Comparison of ENCODE assay signal across 1 fruit fly cellular context in the genomic region with DNA sequence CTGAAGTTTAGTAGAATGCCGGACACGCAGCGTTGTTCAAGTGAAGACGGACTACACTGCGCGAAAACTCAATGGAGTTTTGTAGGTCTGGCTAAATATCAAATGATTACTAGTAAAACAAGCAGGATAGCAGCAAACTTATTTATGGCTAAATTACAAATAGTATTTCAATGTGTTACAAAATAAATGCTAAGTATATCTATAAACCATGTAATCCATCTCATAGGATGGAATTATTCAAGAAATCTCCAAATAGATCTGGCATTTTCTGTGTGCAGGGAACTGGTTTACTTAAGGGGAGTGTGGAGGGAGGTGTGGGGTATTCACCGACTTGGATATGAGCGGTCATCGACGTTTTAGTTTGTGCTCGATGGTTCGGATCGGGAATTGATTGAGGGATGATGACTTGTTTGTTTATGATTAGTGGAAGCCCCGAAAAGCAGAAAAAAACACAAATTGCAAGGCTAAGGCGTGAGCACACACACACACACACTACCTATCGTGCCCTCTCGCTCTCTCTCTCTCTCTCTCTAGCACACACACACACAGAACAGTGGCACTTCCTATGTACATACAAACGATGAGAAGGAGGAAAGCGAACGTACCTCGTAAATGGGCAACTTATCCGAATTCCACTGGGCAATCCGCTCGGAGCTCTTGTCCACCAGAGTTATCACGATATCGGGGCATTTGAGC.
A peak's percentile ranks its signal among the peaks of the same experiment; 100 is the strongest.
TF ChIP-seq lines count a peak whose summit lies in the region.

No protein-coding gene starts in this region.

TF ChIP-seq in whole organism, embryonic, 481 proteins besides CTCF, POLR2A, EP300 and RAD21 (continued from another document and continues in another):
- TF ChIP-seq run (tag; optimal IDR thresholded peaks at IDR 0.05; lab: Kevin White, UChicago) (peak; percentile 71), trh (GFP tag; optimal IDR thresholded peaks at IDR 0.05; lab: Kevin White, UChicago) (peak; percentile 78), CG34376 (GFP tag; optimal IDR thresholded peaks at IDR 0.05; lab: Kevin White, UChicago) (no peak), CG34224 (GFP tag; IDR thresholded peaks at IDR 0.05; lab: Robert Waterston, UW; ENCODE audit: partially characterized antibody) (peak; percentile 11; the same call in 1 of the 3 replicates), Stat92E (GFP tag; optimal IDR thresholded peaks at IDR 0.05; lab: Kevin White, UChicago) (peak in 1 of 3 experiments; percentile 25), amos (GFP tag; IDR thresholded peaks at IDR 0.05; lab: Robert Waterston, UW; ENCODE audit: partially characterized antibody) (no peak), salm (tag; optimal IDR thresholded peaks at IDR 0.05; lab: Kevin White, UChicago) (peak; percentile 46), Fer1 (GFP tag; optimal IDR thresholded peaks at IDR 0.05; lab: Kevin White, UChicago) (peak; percentile 78), Sox102F (GFP tag; optimal IDR thresholded peaks at IDR 0.05; lab: Kevin White, UChicago) (peak; percentile 82), CG33213 (GFP tag; optimal IDR thresholded peaks at IDR 0.05; lab: Kevin White, UChicago) (peak; percentile 68), klu (GFP tag; IDR thresholded peaks at IDR 0.05; lab: Robert Waterston, UW) (peak; percentile 39; the same call in 1 of the 2 replicates), mam (GFP tag; optimal IDR thresholded peaks at IDR 0.05; lab: Kevin White, UChicago) (peak; percentile 79), CG11723 (GFP tag; optimal IDR thresholded peaks at IDR 0.05; lab: Kevin White, UChicago) (peak; percentile 79), CG2120 (GFP tag; optimal IDR thresholded peaks at IDR 0.05; lab: Kevin White, UChicago) (peak; percentile 82), Oli (tag; optimal IDR thresholded peaks at IDR 0.05; lab: Kevin White, UChicago) (peak; percentile 84), Awh (GFP tag; IDR thresholded peaks at IDR 0.05; lab: Robert Waterston, UW) (peak; percentile 65; the same call in 1 of the 2 replicates), exex (tag; optimal IDR thresholded peaks at IDR 0.05; lab: Kevin White, UChicago) (no peak), CG7372 (GFP tag; IDR thresholded peaks at IDR 0.05; lab: Robert Waterston, UW) (peak; percentile 75), Atf6 (GFP tag; IDR thresholded peaks at IDR 0.05; lab: Robert Waterston, UW) (peak; percentile 76), Dad (GFP tag; optimal IDR thresholded peaks at IDR 0.05; lab: Kevin White, UChicago) (peak; percentile 22), rib (GFP tag; IDR thresholded peaks at IDR 0.05; lab: Robert Waterston, UW) (no peak), CG4328 (GFP tag; optimal IDR thresholded peaks at IDR 0.05; lab: Kevin White, UChicago) (no peak), CG14710 (tag; optimal IDR thresholded peaks at IDR 0.05; lab: Kevin White, UChicago) (peak; percentile 80), lola (GFP tag; optimal IDR thresholded peaks at IDR 0.05; lab: Kevin White, UChicago) (peak in 1 of 3 experiments; percentile 88), pan (optimal IDR thresholded peaks at IDR 0.05; lab: Kevin White, UChicago) (no peak), pan (GFP tag; optimal IDR thresholded peaks at IDR 0.05 in 1 of 2, IDR thresholded peaks at IDR 0.05 in 1 of 2) (peak in 1 of 2 experiments; percentile 72), pita (GFP tag; optimal IDR thresholded peaks at IDR 0.05; lab: Kevin White, UChicago) (no peak), Side (GFP tag; optimal IDR thresholded peaks at IDR 0.05; lab: Kevin White, UChicago) (peak; percentile 79), Chrac-16 (GFP tag; optimal IDR thresholded peaks at IDR 0.05; lab: Kevin White, UChicago) (peak; percentile 87), CG10366 (GFP tag; IDR thresholded peaks at IDR 0.05; lab: Robert Waterston, UW) (peak; percentile 67), sug (tag; optimal IDR thresholded peaks at IDR 0.05; lab: Kevin White, UChicago) (no peak), Hsf (GFP tag; optimal IDR thresholded peaks at IDR 0.05; lab: Kevin White, UChicago) (peak; percentile 87), Sry-β (GFP tag; optimal IDR thresholded peaks at IDR 0.05; lab: Kevin White, UChicago) (peak; percentile 34), CG8765 (GFP tag; IDR thresholded peaks at IDR 0.05; lab: Robert Waterston, UW) (no peak), Oaz (GFP tag; IDR thresholded peaks at IDR 0.05; lab: Robert Waterston, UW) (peak; percentile 47; the same call in 1 of the 2 replicates), CG16813 (GFP tag; IDR thresholded peaks at IDR 0.05; lab: Robert Waterston, UW; ENCODE audit: partially characterized antibody) (no peak), Sox100B (GFP tag; optimal IDR thresholded peaks at IDR 0.05; lab: Kevin White, UChicago) (peak; percentile 74), CG12659 (GFP tag; optimal IDR thresholded peaks at IDR 0.05; lab: Kevin White, UChicago) (peak; percentile 76), CG11695 (GFP tag; IDR thresholded peaks at IDR 0.05; lab: Robert Waterston, UW) (peak; percentile 84), cato (GFP tag; optimal IDR thresholded peaks at IDR 0.05; lab: Kevin White, UChicago; ENCODE audit: borderline replicate concordance) (peak; percentile 66), Med (GFP tag; lab: Kevin White, UChicago) (peak; percentile 96), Taf1 (GFP tag; IDR thresholded peaks at IDR 0.05; lab: Robert Waterston, UW) (peak; percentile 40; the same call in 1 of the 2 replicates), luna (GFP tag; optimal IDR thresholded peaks at IDR 0.05; lab: Kevin White, UChicago) (no peak), Deaf1 (tag; optimal IDR thresholded peaks at IDR 0.05; lab: Kevin White, UChicago) (no peak), Optix (GFP tag; IDR thresholded peaks at IDR 0.05; lab: Robert Waterston, UW) (0 out of 3 replicates have a peak, but pooled peaks have one; percentile 46), CG12071 (GFP tag; optimal IDR thresholded peaks at IDR 0.05; lab: Kevin White, UChicago) (peak; percentile 73), Xrp1 (GFP tag; IDR thresholded peaks at IDR 0.05; lab: Robert Waterston, UW) (peak; percentile 91), CG4707 (GFP tag; optimal IDR thresholded peaks at IDR 0.05; lab: Kevin White, UChicago) (peak; percentile 56), CG4730 (GFP tag; IDR thresholded peaks at IDR 0.05; lab: Robert Waterston, UW) (peak; percentile 51; the same call in 1 of the 2 replicates), kni (GFP tag; optimal IDR thresholded peaks at IDR 0.05; lab: Kevin White, UChicago) (no peak), CG8388 (GFP tag; optimal IDR thresholded peaks at IDR 0.05; lab: Kevin White, UChicago) (peak; percentile 84), cad (GFP tag; optimal IDR thresholded peaks at IDR 0.05; lab: Kevin White, UChicago) (no peak), CG15696 (tag; optimal IDR thresholded peaks at IDR 0.05; lab: Kevin White, UChicago) (peak; percentile 52), CG10565 (GFP tag; optimal IDR thresholded peaks at IDR 0.05; lab: Kevin White, UChicago) (no peak), mld (GFP tag; IDR thresholded peaks at IDR 0.05; lab: Robert Waterston, UW; ENCODE audit: partially characterized antibody) (no peak), row (GFP tag; IDR thresholded peaks at IDR 0.05; lab: Robert Waterston, UW) (peak; percentile 90), Sry-δ (GFP tag; optimal IDR thresholded peaks at IDR 0.05; lab: Kevin White, UChicago) (peak; percentile 32), ham (GFP tag; IDR thresholded peaks at IDR 0.05; lab: Robert Waterston, UW) (no peak), sim (GFP tag; IDR thresholded peaks at IDR 0.05; lab: Robert Waterston, UW) (peak; percentile 27; the same call in 1 of the 2 replicates), Hand (GFP tag; optimal IDR thresholded peaks at IDR 0.05; lab: Kevin White, UChicago) (peak; percentile 27), CG14050 (GFP tag; IDR thresholded peaks at IDR 0.05; lab: Robert Waterston, UW) (peak; percentile 66; the same call in 2 of the 3 replicates), scrt (GFP tag; optimal IDR thresholded peaks at IDR 0.05; lab: Kevin White, UChicago) (peak; percentile 55), Ssrp (tag; optimal IDR thresholded peaks at IDR 0.05; lab: Kevin White, UChicago) (peak; percentile 83), Dfd (GFP tag; optimal IDR thresholded peaks at IDR 0.05; lab: Kevin White, UChicago) (no peak), fd3F (GFP tag; optimal IDR thresholded peaks at IDR 0.05; lab: Kevin White, UChicago) (peak; percentile 74), Nf-YC (tag; optimal IDR thresholded peaks at IDR 0.05; lab: Kevin White, UChicago) (no peak), CG2116 (GFP tag; optimal IDR thresholded peaks at IDR 0.05; lab: Kevin White, UChicago) (peak; percentile 21), wor (GFP tag; IDR thresholded peaks at IDR 0.05; lab: Robert Waterston, UW) (peak; percentile 50; the same call in 1 of the 2 replicates), Opbp (GFP tag; IDR thresholded peaks at IDR 0.05; lab: Robert Waterston, UW; ENCODE audit: partially characterized antibody) (no peak), CG17361 (GFP tag; IDR thresholded peaks at IDR 0.05; lab: Robert Waterston, UW) (peak; percentile 80), Usf (GFP tag; optimal IDR thresholded peaks at IDR 0.05; lab: Kevin White, UChicago) (peak; percentile 54), CG13894 (tag; optimal IDR thresholded peaks at IDR 0.05; lab: Kevin White, UChicago) (peak; percentile 8), CG1024 (GFP tag; IDR thresholded peaks at IDR 0.05; lab: Robert Waterston, UW) (0 out of 2 replicates have a peak, but pooled peaks have one; percentile 48), seq (GFP tag; IDR thresholded peaks at IDR 0.05; lab: Robert Waterston, UW) (peak; percentile 69), CG10979 (tag; optimal IDR thresholded peaks at IDR 0.05; lab: Kevin White, UChicago) (peak; percentile 88), ash1 (GFP tag; optimal IDR thresholded peaks at IDR 0.05; lab: Kevin White, UChicago) (no peak), CG13424 (tag; optimal IDR thresholded peaks at IDR 0.05; lab: Kevin White, UChicago) (peak; percentile 83), bsh (GFP tag; optimal IDR thresholded peaks at IDR 0.05; lab: Kevin White, UChicago) (peak; percentile 61 to 91), bbx (GFP tag; IDR thresholded peaks at IDR 0.05; lab: Robert Waterston, UW; ENCODE audit: partially characterized antibody) (no peak), Bteb2 (GFP tag; optimal IDR thresholded peaks at IDR 0.05; lab: Kevin White, UChicago) (peak; percentile 75), Fer2 (tag; optimal IDR thresholded peaks at IDR 0.05; lab: Kevin White, UChicago) (peak; percentile 48), CG1233 (GFP tag; optimal IDR thresholded peaks at IDR 0.05; lab: Kevin White, UChicago) (peak; percentile 72), CrebB (tag; optimal IDR thresholded peaks at IDR 0.05; lab: Kevin White, UChicago) (peak; percentile 56), fd64A (GFP tag; optimal IDR thresholded peaks at IDR 0.05; lab: Kevin White, UChicago) (peak; percentile 61), CG1647 (GFP tag; optimal IDR thresholded peaks at IDR 0.05; lab: Kevin White, UChicago) (peak; percentile 65), cg (GFP tag; optimal IDR thresholded peaks at IDR 0.05; lab: Kevin White, UChicago) (peak; percentile 86), CG17829 (tag; optimal IDR thresholded peaks at IDR 0.05; lab: Kevin White, UChicago) (peak; percentile 82), CG6765 (GFP tag; optimal IDR thresholded peaks at IDR 0.05; lab: Kevin White, UChicago) (peak; percentile 54), CG10431 (GFP tag; optimal IDR thresholded peaks at IDR 0.05; lab: Kevin White, UChicago) (no peak), CG30431 (GFP tag; optimal IDR thresholded peaks at IDR 0.05; lab: Kevin White, UChicago) (peak; percentile 70), E2f2 (GFP tag; IDR thresholded peaks at IDR 0.05; lab: Robert Waterston, UW) (peak; percentile 50; the same call in 1 of the 2 replicates), lab (GFP tag; optimal IDR thresholded peaks at IDR 0.05; lab: Kevin White, UChicago) (peak; percentile 83), CG18262 (tag; optimal IDR thresholded peaks at IDR 0.05; lab: Kevin White, UChicago) (peak; percentile 86), chinmo (GFP tag; IDR thresholded peaks at IDR 0.05; lab: Robert Waterston, UW; ENCODE audit: partially characterized antibody) (no peak), crp (GFP tag; optimal IDR thresholded peaks at IDR 0.05; lab: Kevin White, UChicago) (peak in 1 of 2 experiments; percentile 19), pho (GFP tag; optimal IDR thresholded peaks at IDR 0.05; lab: Kevin White, UChicago) (peak; percentile 84), Nf-YA (GFP tag; IDR thresholded peaks at IDR 0.05; lab: Robert Waterston, UW) (peak; percentile 38; the same call in 1 of the 2 replicates), sqz (GFP tag; optimal IDR thresholded peaks at IDR 0.05; lab: Kevin White, UChicago) (peak; percentile 30), chif (GFP tag; optimal IDR thresholded peaks at IDR 0.05; lab: Kevin White, UChicago) (peak; percentile 84 to 86), H2.0 (GFP tag; IDR thresholded peaks at IDR 0.05; lab: Robert Waterston, UW) (peak; percentile 67), CG8290 (GFP tag; optimal IDR thresholded peaks at IDR 0.05; lab: Kevin White, UChicago) (peak; percentile 38), CG8290 (tag; optimal IDR thresholded peaks at IDR 0.05; lab: Kevin White, UChicago) (peak in 1 of 2 experiments; percentile 85), CG9437 (GFP tag; optimal IDR thresholded peaks at IDR 0.05; lab: Kevin White, UChicago) (peak; percentile 79), CG3163 (GFP tag; optimal IDR thresholded peaks at IDR 0.05; lab: Kevin White, UChicago) (peak; percentile 46), Hr39 (optimal IDR thresholded peaks at IDR 0.05; lab: Kevin White, UChicago) (no peak), Dbx (GFP tag; IDR thresholded peaks at IDR 0.05; lab: Robert Waterston, UW) (peak; percentile 36; the same call in 1 of the 3 replicates), Ada2b (GFP tag; IDR thresholded peaks at IDR 0.05; lab: Robert Waterston, UW) (peak; percentile 74), esg (GFP tag; conservative IDR thresholded peaks at IDR 0.05; lab: Robert Waterston, UW) (peak; percentile 62), Lhr (GFP tag; optimal IDR thresholded peaks at IDR 0.05; lab: Kevin White, UChicago) (peak; percentile 63), otp (GFP tag; IDR thresholded peaks at IDR 0.05; lab: Robert Waterston, UW) (peak; percentile 65; the same call in 2 of the 3 replicates), pb (GFP tag; optimal IDR thresholded peaks at IDR 0.05; lab: Kevin White, UChicago) (peak; percentile 67), h (optimal IDR thresholded peaks at IDR 0.05; lab: Kevin White, UChicago) (no peak), CG4404 (GFP tag; IDR thresholded peaks at IDR 0.05; lab: Robert Waterston, UW) (peak; percentile 55), CG14965 (GFP tag; optimal IDR thresholded peaks at IDR 0.05; lab: Kevin White, UChicago; ENCODE audit: borderline replicate concordance) (no peak), CG7745 (tag; optimal IDR thresholded peaks at IDR 0.05; lab: Kevin White, UChicago) (no peak), kah (GFP tag; optimal IDR thresholded peaks at IDR 0.05; lab: Kevin White, UChicago) (peak; percentile 28), CG6272 (GFP tag; IDR thresholded peaks at IDR 0.05; lab: Robert Waterston, UW) (peak; percentile 52), Kr (GFP tag; optimal IDR thresholded peaks at IDR 0.05; lab: Kevin White, UChicago) (no peak), CG8478 (optimal IDR thresholded peaks at IDR 0.05; lab: Kevin White, UChicago) (peak; percentile 86)
